Worm (Caenorhabditis elegans) whole organism, L2 larva: ENCODE results near the gene attf-2.

Source experiments
- C34F6.9 ChIP-seq: fragments of 150-350 bp; optimal IDR thresholded peaks from 2 replicates; lab custom pipeline; 2014; ENCODE audit warnings: missing biosample characterization, missing genetic modification characterization
- F13H6.1 ChIP-seq: sonication (generic microtip); optimal IDR thresholded peaks from 2 replicates; lab custom pipeline; 2016; ENCODE audit warnings: missing genetic modification characterization, missing compliant biosample characterization
- R02D3.7 ChIP-seq: fragments of 150-350 bp; optimal IDR thresholded peaks from 2 replicates; lab custom pipeline; 2014; ENCODE audit warnings: missing biosample characterization, missing genetic modification characterization
- Y55F3AM.14 ChIP-seq: fragments of 200-800 bp; sonication (Bioruptor generic); optimal IDR thresholded peaks from 2 replicates; lab custom pipeline; 2018; ENCODE audit warnings: mild to moderate bottlenecking, missing genetic modification characterization, missing compliant biosample characterization
- ZK546.5 ChIP-seq: sonication (generic microtip); optimal IDR thresholded peaks from 2 replicates; lab custom pipeline; 2017; ENCODE audit warnings: missing biosample characterization, missing genetic modification characterization
- alr-1 ChIP-seq: fragments of 150-350 bp; optimal IDR thresholded peaks from 2 replicates; lab custom pipeline; 2014; ENCODE audit warnings: missing biosample characterization, missing genetic modification characterization
- ama-1 ChIP-seq: fragments of 150-350 bp; optimal IDR thresholded peaks from 2 replicates; lab custom pipeline; 2018; ENCODE audit warnings: inconsistent platforms
- blmp-1 ChIP-seq: sonication (generic microtip); optimal IDR thresholded peaks from 2 replicates; lab custom pipeline; 2017; ENCODE audit warnings: missing genetic modification characterization, mild to moderate bottlenecking, missing compliant biosample characterization, antibody characterized with exemption, moderate library complexity; ENCODE audit not compliant: insufficient read depth
- ceh-82 ChIP-seq: fragments of 150-350 bp; optimal IDR thresholded peaks from 2 replicates; lab custom pipeline; 2014; ENCODE audit warnings: missing biosample characterization, missing genetic modification characterization
- crh-2 ChIP-seq: sonication (generic microtip); optimal IDR thresholded peaks from 2 replicates; lab custom pipeline; 2017; ENCODE audit warnings: missing biosample characterization, missing genetic modification characterization
- dmd-4 ChIP-seq: sonication (generic microtip); optimal IDR thresholded peaks from 2 replicates; lab custom pipeline; 2017; ENCODE audit warnings: missing biosample characterization, missing genetic modification characterization
- elt-1 ChIP-seq: fragments of 150-350 bp; optimal IDR thresholded peaks from 2 replicates; lab custom pipeline; 2014; ENCODE audit warnings: missing biosample characterization, missing genetic modification characterization
- elt-3 ChIP-seq: sonication (generic microtip); optimal IDR thresholded peaks from 2 replicates; lab custom pipeline; 2017; ENCODE audit warnings: missing biosample characterization, missing genetic modification characterization
- fos-1 ChIP-seq: fragments of 150-350 bp; optimal IDR thresholded peaks from 2 replicates; lab custom pipeline; 2014; ENCODE audit warnings: missing biosample characterization, missing genetic modification characterization
- gmeb-1 ChIP-seq: fragments of 150-350 bp; optimal IDR thresholded peaks from 2 replicates; lab custom pipeline; 2014; ENCODE audit warnings: missing biosample characterization, missing genetic modification characterization
- lin-11 ChIP-seq: fragments of 150-350 bp; sonication (generic microtip); optimal IDR thresholded peaks from 2 replicates; lab custom pipeline; 2014; ENCODE audit warnings: missing biosample characterization, missing genetic modification characterization, inconsistent platforms, mixed read lengths
- lin-13 ChIP-seq: fragments of 150-350 bp; optimal IDR thresholded peaks from 2 replicates; lab custom pipeline; 2014; ENCODE audit warnings: missing biosample characterization, missing genetic modification reagents, missing genetic modification characterization
- lin-39 ChIP-seq: fragments of 150-350 bp; optimal IDR thresholded peaks from 2 replicates; lab custom pipeline; 2014; ENCODE audit warnings: missing biosample characterization, missing genetic modification reagents, missing genetic modification characterization
- lsy-2 ChIP-seq, 2 experiments: fragments of 150-350 bp in 1 of 2; sonication (generic microtip) in 1 of 2; optimal IDR thresholded peaks; 2 replicates each; lab custom pipeline; 2014 to 2017; ENCODE audit warnings: missing biosample characterization in 2 of 2, missing genetic modification characterization in 2 of 2
- mab-5 ChIP-seq: fragments of 150-350 bp; optimal IDR thresholded peaks from 2 replicates; lab custom pipeline; 2014; ENCODE audit warnings: missing biosample characterization, missing genetic modification characterization
- mbf-1 ChIP-seq: sonication (generic microtip); optimal IDR thresholded peaks from 2 replicates; lab custom pipeline; 2017; ENCODE audit warnings: missing biosample characterization, missing genetic modification characterization
- mdl-1 ChIP-seq, 2 experiments: fragments of 150-350 bp in 1 of 2; sonication (generic microtip) in 1 of 2; optimal IDR thresholded peaks; 2 replicates each; lab custom pipeline; 2017; ENCODE audit warnings: missing biosample characterization in 2 of 2, missing genetic modification characterization in 2 of 2
- nhr-10 ChIP-seq: sonication (generic microtip); optimal IDR thresholded peaks from 2 replicates; lab custom pipeline; 2017; ENCODE audit warnings: missing biosample characterization, missing genetic modification characterization
- nhr-11 ChIP-seq: fragments of 150-350 bp; optimal IDR thresholded peaks from 2 replicates; lab custom pipeline; 2014; ENCODE audit warnings: missing biosample characterization, missing genetic modification characterization
- nhr-12 ChIP-seq: fragments of 150-350 bp; optimal IDR thresholded peaks from 2 replicates; lab custom pipeline; 2014; ENCODE audit warnings: missing biosample characterization, missing genetic modification characterization
- nhr-129 ChIP-seq: fragments of 150-350 bp; optimal IDR thresholded peaks from 2 replicates; lab custom pipeline; 2014; ENCODE audit warnings: missing biosample characterization, missing genetic modification characterization
- nhr-21 ChIP-seq: fragments of 150-350 bp; optimal IDR thresholded peaks from 2 replicates; lab custom pipeline; 2014; ENCODE audit warnings: missing biosample characterization, missing genetic modification characterization
- nhr-23 ChIP-seq: fragments of 150-350 bp; optimal IDR thresholded peaks from 2 replicates; lab custom pipeline; 2014; ENCODE audit warnings: missing biosample characterization, missing genetic modification reagents, missing genetic modification characterization
- nhr-237 ChIP-seq: fragments of 150-350 bp; optimal IDR thresholded peaks from 2 replicates; lab custom pipeline; 2014; ENCODE audit warnings: missing biosample characterization, missing genetic modification characterization
- nhr-25 ChIP-seq: fragments of 150-350 bp; sonication (generic microtip); optimal IDR thresholded peaks from 3 replicates; lab custom pipeline; 2014; ENCODE audit warnings: missing biosample characterization, missing genetic modification characterization
- nhr-6 ChIP-seq: fragments of 150-350 bp; optimal IDR thresholded peaks from 2 replicates; lab custom pipeline; 2014; ENCODE audit warnings: missing biosample characterization, missing genetic modification characterization
- nhr-77 ChIP-seq: fragments of 150-350 bp; optimal IDR thresholded peaks from 2 replicates; lab custom pipeline; 2014; ENCODE audit warnings: missing biosample characterization, missing genetic modification characterization
- peb-1 ChIP-seq: fragments of 150-350 bp; optimal IDR thresholded peaks from 2 replicates; lab custom pipeline; 2014; ENCODE audit warnings: missing biosample characterization, missing genetic modification characterization
- sem-4 ChIP-seq: fragments of 150-350 bp; optimal IDR thresholded peaks from 2 replicates; lab custom pipeline; 2014; ENCODE audit warnings: missing biosample characterization, missing genetic modification reagents, missing genetic modification characterization
- skn-1 ChIP-seq: sonication (generic microtip); optimal IDR thresholded peaks from 2 replicates; lab custom pipeline; 2017; ENCODE audit warnings: missing biosample characterization, missing genetic modification characterization
- sma-3 ChIP-seq: sonication (generic microtip); optimal IDR thresholded peaks from 2 replicates; lab custom pipeline; 2016; ENCODE audit warnings: missing genetic modification reagents, missing genetic modification characterization, missing compliant biosample characterization
- sma-9 ChIP-seq, 2 experiments: fragments of 150-350 bp in 1 of 2; sonication (generic microtip) in 1 of 2; optimal IDR thresholded peaks; 2 replicates each; lab custom pipeline; 2014 to 2016; ENCODE audit warnings: missing genetic modification characterization in 2 of 2, mild to moderate bottlenecking in 1 of 2, missing biosample characterization in 1 of 2, missing compliant biosample characterization in 1 of 2, missing genetic modification reagents in 1 of 2, moderate library complexity in 1 of 2
- snpc-4 ChIP-seq: fragments of 150-350 bp; optimal IDR thresholded peaks from 2 replicates; lab custom pipeline; 2014; ENCODE audit warnings: missing biosample characterization, missing genetic modification characterization
- unc-39 ChIP-seq: fragments of 150-350 bp; optimal IDR thresholded peaks from 2 replicates; lab custom pipeline; 2014; ENCODE audit warnings: missing biosample characterization, missing genetic modification characterization
- unc-55 ChIP-seq: fragments of 150-350 bp; sonication (generic microtip); optimal IDR thresholded peaks from 3 replicates; lab custom pipeline; 2014; ENCODE audit warnings: missing biosample characterization, missing genetic modification reagents, missing genetic modification characterization
- unc-62 ChIP-seq: fragments of 150-350 bp; optimal IDR thresholded peaks from 2 replicates; lab custom pipeline; 2014; ENCODE audit warnings: missing biosample characterization, missing genetic modification reagents, missing genetic modification characterization
- zag-1 ChIP-seq: fragments of 150-350 bp; optimal IDR thresholded peaks from 2 replicates; lab custom pipeline; 2014; ENCODE audit warnings: missing biosample characterization, missing genetic modification characterization
- ztf-1 ChIP-seq: fragments of 200-800 bp; sonication (Bioruptor generic); conservative IDR thresholded peaks from 2 replicates; pipeline ENCODE4 v1.3.6; 2022; ENCODE audit warnings: missing genetic modification characterization, missing compliant biosample characterization
- ztf-11 ChIP-seq: sonication (generic microtip); optimal IDR thresholded peaks from 2 replicates; lab custom pipeline; 2017; ENCODE audit warnings: missing biosample characterization, missing genetic modification characterization
- ztf-4 ChIP-seq: fragments of 150-350 bp; optimal IDR thresholded peaks from 2 replicates; lab custom pipeline; 2014; ENCODE audit warnings: missing biosample characterization, missing genetic modification characterization

The attf-2 gene

DNA sequence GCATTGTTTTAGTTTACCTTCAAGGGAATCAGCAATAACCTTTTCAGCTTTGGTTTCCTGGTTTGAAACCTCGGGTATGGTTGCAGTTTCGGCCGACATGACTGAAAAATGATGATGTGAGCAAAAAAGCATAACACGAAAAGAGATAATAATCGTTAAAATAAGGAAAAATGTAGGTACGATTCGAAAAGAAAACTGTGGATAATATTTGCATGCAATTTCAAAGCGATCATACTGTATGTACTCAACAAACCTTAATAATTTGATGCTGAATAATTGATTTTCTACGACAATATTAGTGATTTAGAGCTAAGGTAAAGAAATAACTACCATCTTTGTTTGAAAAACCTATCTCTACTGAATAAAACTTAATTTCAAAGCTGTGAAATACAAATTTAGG lies at the start of gene attf-2:
TSS of gene attf-2 (minus strand) at position 101 of the 400 bp plus-strand sequence.
- TF ChIP-seq zag-1 (no peak), ZK546.5 (no peak), ztf-11 (tag; lab: Kevin White, UChicago) (no peak), unc-39 (no peak), mdl-1 (tag; optimal IDR thresholded peaks at IDR 0.05; lab: Kevin White, UChicago) (no peak), ztf-4 (tag; lab: Kevin White, UChicago) (no peak), fos-1 (no peak), lin-13 (no peak), nhr-11 (tag; lab: Kevin White, UChicago) (no peak), unc-62 (GFP tag; lab: Kevin White, UChicago) (no peak)

ce11 chrV:7239471-7239870 lies 43.5 kb upstream of the attf-2 start, which contains the start of gene C05C8.1:
TSS of gene C05C8.1 (plus strand) at chrV:7239771.
- TF ChIP-seq mbf-1 (tag; lab: Kevin White, UChicago) (no peak), dmd-4 (tag; lab: Kevin White, UChicago) (no peak)

ce11 chrV:7237133-7237532 lies 41.2 kb upstream of the attf-2 start, which contains the start of gene hyls-1:
TSS of gene hyls-1 (plus strand) at chrV:7237381.
- TF ChIP-seq ceh-82 (tag; lab: Kevin White, UChicago) (peak; percentile 73), zag-1 (peak; percentile 52), unc-62 (GFP tag; lab: Kevin White, UChicago) (no peak), fos-1 (peak; percentile 29), sem-4 (tag; lab: Kevin White, UChicago) (peak; percentile 70), nhr-23 (no peak), gmeb-1 (tag; lab: Kevin White, UChicago) (peak; percentile 97), nhr-11 (tag; lab: Kevin White, UChicago) (no peak), F13H6.1 (tag; lab: Kevin White, UChicago) (peak; percentile 78), snpc-4 (tag; lab: Kevin White, UChicago) (peak; percentile 18), nhr-25 (tag; lab: Kevin White, UChicago) (peak; percentile 85), nhr-237 (tag; lab: Kevin White, UChicago) (peak; percentile 57), unc-55 (peak; percentile 95), ama-1 (lab: Kevin White, UChicago) (no peak), mbf-1 (tag; lab: Kevin White, UChicago) (no peak), ztf-4 (tag; lab: Kevin White, UChicago) (peak; percentile 53), lsy-2 (tag; optimal IDR thresholded peaks at IDR 0.05; lab: Kevin White, UChicago) (peak; percentile 71 to 88), elt-1 (tag; lab: Kevin White, UChicago) (no peak), ztf-11 (tag; lab: Kevin White, UChicago) (no peak), ztf-1 (GFP tag; lab: Robert Waterston, UW) (no peak), sma-3 (peak; percentile 85), lin-13 (peak; percentile 83), alr-1 (tag; lab: Kevin White, UChicago) (no peak), skn-1 (tag; lab: Kevin White, UChicago) (peak; percentile 64), mab-5 (tag; lab: Kevin White, UChicago) (peak; percentile 64), nhr-129 (tag; lab: Kevin White, UChicago) (peak; percentile 80), lin-11 (tag; lab: Kevin White, UChicago) (peak; percentile 88), nhr-6 (tag; lab: Kevin White, UChicago) (no peak), nhr-21 (tag; lab: Kevin White, UChicago) (peak; percentile 70), nhr-10 (tag; lab: Kevin White, UChicago) (no peak), sma-9 (GFP tag; optimal IDR thresholded peaks at IDR 0.05; lab: Kevin White, UChicago) (peak; percentile 77), sma-9 (tag; optimal IDR thresholded peaks at IDR 0.05; lab: Kevin White, UChicago) (no peak), nhr-12 (tag; lab: Kevin White, UChicago) (no peak), elt-3 (no peak), nhr-77 (tag; lab: Kevin White, UChicago) (no peak), crh-2 (peak; percentile 91), blmp-1 (tag; lab: Kevin White, UChicago) (peak; percentile 40), C34F6.9 (peak; percentile 79), R02D3.7 (tag; lab: Kevin White, UChicago) (peak; percentile 1), peb-1 (tag; lab: Kevin White, UChicago) (no peak), lin-39 (no peak), ZK546.5 (peak; percentile 16), Y55F3AM.14 (GFP tag; lab: Kevin White, UChicago) (no peak)
